Fruit fly (Drosophila melanogaster): ENCODE measurements around the gene btl.

Gene btl

DNA sequence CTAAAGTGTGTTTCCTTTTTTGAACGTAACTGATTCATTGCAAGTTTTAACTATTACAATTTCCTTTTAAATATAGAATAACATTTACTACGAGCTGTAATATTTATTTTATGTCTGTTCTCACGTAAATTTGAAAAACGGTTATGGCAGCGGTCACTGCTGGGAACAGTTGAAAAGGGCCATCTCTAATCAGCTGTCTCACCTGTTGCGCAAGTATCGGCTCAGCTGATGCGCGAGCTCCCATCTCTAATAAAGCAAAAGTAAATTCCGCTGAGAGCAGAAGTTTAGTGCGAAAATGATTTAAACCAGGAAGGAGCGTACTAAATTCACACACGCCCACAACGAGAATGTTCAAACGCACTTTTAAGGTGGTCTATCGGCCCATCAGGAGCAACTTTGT lies 4.0 kb upstream of the btl start, which contains the start of gene Pex1 (continued):
- TF ChIP-seq fd64A (GFP tag; optimal IDR thresholded peaks at IDR 0.05) (no peak), fd3F (GFP tag; optimal IDR thresholded peaks at IDR 0.05) (no peak), CG14965 (GFP tag; optimal IDR thresholded peaks at IDR 0.05; ENCODE audit: borderline replicate concordance) (no peak), CG7745 (tag; optimal IDR thresholded peaks at IDR 0.05) (no peak), CG5180 (GFP tag; optimal IDR thresholded peaks at IDR 0.05) (no peak), lola (GFP tag; optimal IDR thresholded peaks at IDR 0.05) (no peak), D19B (GFP tag; optimal IDR thresholded peaks at IDR 0.05) (no peak), fru (optimal IDR thresholded peaks at IDR 0.05) (no peak), Ptx1 (GFP tag; IDR thresholded peaks at IDR 0.05) (0 out of 2 replicates have a peak, but pooled peaks have one; percentile 39), CG8388 (GFP tag; optimal IDR thresholded peaks at IDR 0.05) (no peak), otp (GFP tag; IDR thresholded peaks at IDR 0.05) (no peak), Sox102F (GFP tag; optimal IDR thresholded peaks at IDR 0.05) (no peak), CG5245 (GFP tag; optimal IDR thresholded peaks at IDR 0.05) (no peak), HLHmδ (GFP tag; optimal IDR thresholded peaks at IDR 0.05) (no peak), crp (GFP tag; optimal IDR thresholded peaks at IDR 0.05) (peak; percentile 98 to 99), Eip74EF (GFP tag; optimal IDR thresholded peaks at IDR 0.05) (no peak), vvl (GFP tag; IDR thresholded peaks at IDR 0.05) (peak; percentile 39; the same call in 1 of the 2 replicates), CG16863 (GFP tag; optimal IDR thresholded peaks at IDR 0.05) (no peak), sna (GFP tag; IDR thresholded peaks at IDR 0.05; ENCODE audit: partially characterized antibody) (peak; percentile 88), grau (tag; optimal IDR thresholded peaks at IDR 0.05) (no peak), lov (optimal IDR thresholded peaks at IDR 0.05) (no peak), lov (GFP tag; IDR thresholded peaks at IDR 0.05) (no peak), Atf3 (GFP tag; optimal IDR thresholded peaks at IDR 0.05) (no peak), CG14050 (GFP tag; IDR thresholded peaks at IDR 0.05) (no peak), dm (GFP tag; optimal IDR thresholded peaks at IDR 0.05) (no peak), CG12155 (GFP tag; optimal IDR thresholded peaks at IDR 0.05) (no peak), CG10209 (GFP tag; optimal IDR thresholded peaks at IDR 0.05) (no peak), CG8281 (tag; optimal IDR thresholded peaks at IDR 0.05) (no peak), CG30431 (GFP tag; optimal IDR thresholded peaks at IDR 0.05) (no peak), MTF-1 (GFP tag; optimal IDR thresholded peaks at IDR 0.05; ENCODE audit: borderline replicate concordance) (no peak), MBD-R2 (GFP tag; IDR thresholded peaks at IDR 0.05) (peak; percentile 95), klu (GFP tag; IDR thresholded peaks at IDR 0.05) (no peak), NFAT (GFP tag; IDR thresholded peaks at IDR 0.05) (no peak; the same call in 1 of the 2 replicates), CG11456 (GFP tag; IDR thresholded peaks at IDR 0.05) (0 out of 3 replicates have a peak, but pooled peaks have one; percentile 60), corto (GFP tag; optimal IDR thresholded peaks at IDR 0.05) (no peak), CG31388 (GFP tag; optimal IDR thresholded peaks at IDR 0.05) (no peak), hth (optimal IDR thresholded peaks at IDR 0.05) (no peak), CG32532 (GFP tag; IDR thresholded peaks at IDR 0.05) (peak; percentile 58; the same call in 1 of the 2 replicates), CG8089 (GFP tag; optimal IDR thresholded peaks at IDR 0.05) (no peak), bsh (GFP tag; optimal IDR thresholded peaks at IDR 0.05) (no peak), dan (GFP tag; IDR thresholded peaks at IDR 0.05) (no peak), Nf-YC (tag; optimal IDR thresholded peaks at IDR 0.05) (no peak), CG17568 (GFP tag; optimal IDR thresholded peaks at IDR 0.05) (no peak), Dref (GFP tag; IDR thresholded peaks at IDR 0.05) (peak; percentile 41), CG9876 (GFP tag; optimal IDR thresholded peaks at IDR 0.05) (no peak), fu2 (GFP tag; optimal IDR thresholded peaks at IDR 0.05) (no peak), CG2116 (GFP tag; optimal IDR thresholded peaks at IDR 0.05) (peak; percentile 34), usp (GFP tag; optimal IDR thresholded peaks at IDR 0.05) (no peak), mld (GFP tag; IDR thresholded peaks at IDR 0.05; ENCODE audit: partially characterized antibody) (no peak), CG10959 (GFP tag; IDR thresholded peaks at IDR 0.05) (no peak), Lim3 (GFP tag; IDR thresholded peaks at IDR 0.05) (no peak)
